1 fruit fly cellular context compared by ENCODE assay signal in genomic region chr3R:26875544-26876027, dm6.
TF ChIP-seq lines count a peak whose summit lies in the region.

TSS of gene Rb97D (minus strand) at chr3R:26875742.

TF ChIP-seq in whole organism, embryonic, 481 proteins besides CTCF, POLR2A, EP300 and RAD21 (continued from another document and continues in another):
- TF ChIP-seq Ets65A (GFP tag; lab: Kevin White, UChicago) (peak; percentile 96), CG2129 (GFP tag; IDR thresholded peaks at IDR 0.05; lab: Robert Waterston, UW; ENCODE audit: partially characterized antibody) (peak; percentile 91), tna (GFP tag; IDR thresholded peaks at IDR 0.05; lab: Robert Waterston, UW; ENCODE audit: partially characterized antibody) (no peak), CG8290 (GFP tag; optimal IDR thresholded peaks at IDR 0.05; lab: Kevin White, UChicago) (peak; percentile 35), CG8290 (tag; optimal IDR thresholded peaks at IDR 0.05; lab: Kevin White, UChicago) (peak in 1 of 2 experiments; percentile 67), CG15011 (GFP tag; optimal IDR thresholded peaks at IDR 0.05; lab: Kevin White, UChicago) (no peak), grn (GFP tag; optimal IDR thresholded peaks at IDR 0.05; lab: Kevin White, UChicago) (peak; percentile 8), wor (GFP tag; IDR thresholded peaks at IDR 0.05; lab: Robert Waterston, UW) (peak; percentile 50), fu2 (GFP tag; optimal IDR thresholded peaks at IDR 0.05; lab: Kevin White, UChicago) (peak; percentile 43), E2f2 (GFP tag; IDR thresholded peaks at IDR 0.05; lab: Robert Waterston, UW) (peak; percentile 50), Hr3 (GFP tag; optimal IDR thresholded peaks at IDR 0.05; lab: Kevin White, UChicago) (peak; percentile 65), Bgb (GFP tag; IDR thresholded peaks at IDR 0.05; lab: Robert Waterston, UW; ENCODE audit: partially characterized antibody) (peak; percentile 83), CG11723 (GFP tag; optimal IDR thresholded peaks at IDR 0.05; lab: Kevin White, UChicago) (peak; percentile 26), ham (GFP tag; IDR thresholded peaks at IDR 0.05; lab: Robert Waterston, UW) (no peak), nau (GFP tag; optimal IDR thresholded peaks at IDR 0.05; lab: Kevin White, UChicago) (peak; percentile 39), Sin3A (optimal IDR thresholded peaks at IDR 0.05; lab: Kevin White, UChicago) (peak; percentile 26), CG17829 (tag; optimal IDR thresholded peaks at IDR 0.05; lab: Kevin White, UChicago) (peak; percentile 78), Sox100B (GFP tag; optimal IDR thresholded peaks at IDR 0.05; lab: Kevin White, UChicago) (peak; percentile 48), CG10209 (GFP tag; optimal IDR thresholded peaks at IDR 0.05; lab: Kevin White, UChicago) (peak; percentile 65), CG6654 (GFP tag; optimal IDR thresholded peaks at IDR 0.05; lab: Kevin White, UChicago) (peak; percentile 19), sna (GFP tag; IDR thresholded peaks at IDR 0.05; lab: Robert Waterston, UW; ENCODE audit: partially characterized antibody) (peak; percentile 91), Rx (GFP tag; IDR thresholded peaks at IDR 0.05; lab: Robert Waterston, UW) (peak; percentile 19; the same call in 1 of the 2 replicates), ken (GFP tag; IDR thresholded peaks at IDR 0.05; lab: Robert Waterston, UW) (peak; percentile 69; the same call in 1 of the 3 replicates), ash1 (GFP tag; optimal IDR thresholded peaks at IDR 0.05; lab: Kevin White, UChicago) (no peak), sens-2 (GFP tag; IDR thresholded peaks at IDR 0.05; lab: Robert Waterston, UW) (peak; percentile 53), CG12071 (GFP tag; optimal IDR thresholded peaks at IDR 0.05; lab: Kevin White, UChicago) (peak; percentile 35), Ada2b (GFP tag; IDR thresholded peaks at IDR 0.05; lab: Robert Waterston, UW) (peak; percentile 72), D19A (tag; optimal IDR thresholded peaks at IDR 0.05; lab: Kevin White, UChicago) (peak; percentile 47), CG2875 (GFP tag; optimal IDR thresholded peaks at IDR 0.05; lab: Kevin White, UChicago) (peak; percentile 16), CG10543 (GFP tag; optimal IDR thresholded peaks at IDR 0.05; lab: Kevin White, UChicago) (peak; percentile 61), pzg (GFP tag; optimal IDR thresholded peaks at IDR 0.05; lab: Kevin White, UChicago) (peak; percentile 43), CG7271 (tag; optimal IDR thresholded peaks at IDR 0.05; lab: Kevin White, UChicago) (no peak), Dip2 (GFP tag; IDR thresholded peaks at IDR 0.05; lab: Robert Waterston, UW) (no peak), CrebB (tag; optimal IDR thresholded peaks at IDR 0.05; lab: Kevin White, UChicago) (peak; percentile 24), ftz-f1 (GFP tag; optimal IDR thresholded peaks at IDR 0.05; lab: Kevin White, UChicago) (no peak), fd96Cb (tag; optimal IDR thresholded peaks at IDR 0.05; lab: Kevin White, UChicago) (peak; percentile 37), scrt (GFP tag; optimal IDR thresholded peaks at IDR 0.05; lab: Kevin White, UChicago) (peak; percentile 20), hkb (optimal IDR thresholded peaks at IDR 0.05; lab: Kevin White, UChicago) (no peak), hkb (GFP tag; IDR thresholded peaks at IDR 0.05; lab: Robert Waterston, UW) (peak; percentile 78), Mes4 (GFP tag; optimal IDR thresholded peaks at IDR 0.05; lab: Kevin White, UChicago) (peak; percentile 46), wdn (GFP tag; IDR thresholded peaks at IDR 0.05; lab: Robert Waterston, UW) (0 out of 2 replicates have a peak, but pooled peaks have one; percentile 36), tin (GFP tag; optimal IDR thresholded peaks at IDR 0.05; lab: Kevin White, UChicago) (peak; percentile 64), CG3163 (GFP tag; optimal IDR thresholded peaks at IDR 0.05; lab: Kevin White, UChicago) (peak; percentile 34), abd-A (tag; optimal IDR thresholded peaks at IDR 0.05; lab: Kevin White, UChicago) (no peak), E2f1 (GFP tag; IDR thresholded peaks at IDR 0.05; lab: Robert Waterston, UW) (peak; percentile 54; the same call in 1 of the 2 replicates), gsb (GFP tag; IDR thresholded peaks at IDR 0.05; lab: Robert Waterston, UW) (peak; percentile 61), Dp (GFP tag; optimal IDR thresholded peaks at IDR 0.05; lab: Kevin White, UChicago) (no peak), CG11696 (GFP tag; IDR thresholded peaks at IDR 0.05; lab: Robert Waterston, UW) (no peak), CG14965 (GFP tag; optimal IDR thresholded peaks at IDR 0.05; lab: Kevin White, UChicago; ENCODE audit: borderline replicate concordance) (no peak), PHDP (tag; optimal IDR thresholded peaks at IDR 0.05; lab: Kevin White, UChicago) (peak; percentile 71), CG6813 (GFP tag; optimal IDR thresholded peaks at IDR 0.05; lab: Kevin White, UChicago) (peak; percentile 19), CG11085 (GFP tag; IDR thresholded peaks at IDR 0.05; lab: Robert Waterston, UW) (peak; percentile 61; the same call in 1 of the 2 replicates), CG7963 (GFP tag; IDR thresholded peaks at IDR 0.05; lab: Robert Waterston, UW; ENCODE audit: partially characterized antibody) (peak; percentile 71; the same call in 2 of the 3 replicates), CG4404 (GFP tag; IDR thresholded peaks at IDR 0.05; lab: Robert Waterston, UW) (peak; percentile 53), CG4360 (GFP tag; IDR thresholded peaks at IDR 0.05; lab: Robert Waterston, UW) (no peak; the same call in 1 of the 2 replicates), D (optimal IDR thresholded peaks at IDR 0.05; lab: Kevin White, UChicago) (no peak), D (GFP tag; optimal IDR thresholded peaks at IDR 0.05; lab: Kevin White, UChicago) (peak; percentile 25), CG8388 (GFP tag; optimal IDR thresholded peaks at IDR 0.05; lab: Kevin White, UChicago) (peak; percentile 60), Lim3 (GFP tag; IDR thresholded peaks at IDR 0.05; lab: Robert Waterston, UW) (no peak), chm (GFP tag; IDR thresholded peaks at IDR 0.05; lab: Robert Waterston, UW) (peak; percentile 83), CG3838 (GFP tag; optimal IDR thresholded peaks at IDR 0.05; lab: Kevin White, UChicago) (no peak), CG1024 (GFP tag; IDR thresholded peaks at IDR 0.05; lab: Robert Waterston, UW) (peak; percentile 41; the same call in 1 of the 2 replicates), CG17568 (GFP tag; optimal IDR thresholded peaks at IDR 0.05; lab: Kevin White, UChicago) (peak; percentile 50), kah (GFP tag; optimal IDR thresholded peaks at IDR 0.05; lab: Kevin White, UChicago) (peak; percentile 6), CG14667 (GFP tag; IDR thresholded peaks at IDR 0.05; lab: Robert Waterston, UW) (peak; percentile 51; the same call in 1 of the 2 replicates), BtbVII (GFP tag; optimal IDR thresholded peaks at IDR 0.05; lab: Kevin White, UChicago) (no peak), Tbp (GFP tag; optimal IDR thresholded peaks at IDR 0.05; lab: Kevin White, UChicago) (no peak), Ptx1 (GFP tag; IDR thresholded peaks at IDR 0.05; lab: Robert Waterston, UW) (peak; percentile 79), zfh1 (GFP tag; IDR thresholded peaks at IDR 0.05; lab: Robert Waterston, UW) (peak; percentile 75; the same call in 2 of the 3 replicates), klu (GFP tag; IDR thresholded peaks at IDR 0.05; lab: Robert Waterston, UW) (peak; percentile 48; the same call in 1 of the 2 replicates), exex (tag; optimal IDR thresholded peaks at IDR 0.05; lab: Kevin White, UChicago) (peak; percentile 24), esg (GFP tag; conservative IDR thresholded peaks at IDR 0.05; lab: Robert Waterston, UW) (no peak; the same call in 1 of the 2 replicates), CG1792 (GFP tag; optimal IDR thresholded peaks at IDR 0.05; lab: Kevin White, UChicago) (peak; percentile 45), CG6791 (GFP tag; IDR thresholded peaks at IDR 0.05; lab: Robert Waterston, UW; ENCODE audit: partially characterized antibody) (peak; percentile 85), slou (GFP tag; optimal IDR thresholded peaks at IDR 0.05; lab: Kevin White, UChicago) (no peak), CG9876 (GFP tag; optimal IDR thresholded peaks at IDR 0.05; lab: Kevin White, UChicago) (peak; percentile 62), hbn (GFP tag; IDR thresholded peaks at IDR 0.05; lab: Robert Waterston, UW; ENCODE audit: partially characterized antibody) (peak; percentile 91), br (optimal IDR thresholded peaks at IDR 0.05; lab: Kevin White, UChicago) (no peak), lmd (GFP tag; IDR thresholded peaks at IDR 0.05; lab: Robert Waterston, UW) (peak; percentile 67), zf30C (GFP tag; optimal IDR thresholded peaks at IDR 0.05; lab: Kevin White, UChicago) (no peak), tgo (GFP tag; IDR thresholded peaks at IDR 0.05; lab: Robert Waterston, UW) (peak; percentile 62), BEAF-32 (GFP tag; optimal IDR thresholded peaks at IDR 0.05; lab: Kevin White, UChicago) (peak; percentile 84), CG15696 (tag; optimal IDR thresholded peaks at IDR 0.05; lab: Kevin White, UChicago) (peak; percentile 75), pfk (GFP tag; optimal IDR thresholded peaks at IDR 0.05; lab: Kevin White, UChicago) (no peak), CG12104 (GFP tag; optimal IDR thresholded peaks at IDR 0.05; lab: Kevin White, UChicago) (peak; percentile 34), ems (GFP tag; optimal IDR thresholded peaks at IDR 0.05; lab: Kevin White, UChicago) (peak; percentile 45), dm (GFP tag; optimal IDR thresholded peaks at IDR 0.05; lab: Kevin White, UChicago) (peak; percentile 38), Adf1 (GFP tag; IDR thresholded peaks at IDR 0.05; lab: Robert Waterston, UW) (peak; percentile 40; the same call in 1 of the 2 replicates), CG15073 (GFP tag; optimal IDR thresholded peaks at IDR 0.05; lab: Kevin White, UChicago) (no peak), Gsc (GFP tag; IDR thresholded peaks at IDR 0.05; lab: Robert Waterston, UW) (no peak), dmrt99B (tag; optimal IDR thresholded peaks at IDR 0.05; lab: Kevin White, UChicago) (peak; percentile 52), oc (tag; optimal IDR thresholded peaks at IDR 0.05; lab: Kevin White, UChicago) (peak; percentile 29), kay (GFP tag; optimal IDR thresholded peaks at IDR 0.05; lab: Kevin White, UChicago) (peak; percentile 43), slp2 (GFP tag; optimal IDR thresholded peaks at IDR 0.05; lab: Kevin White, UChicago) (peak; percentile 32), Hmr (GFP tag; optimal IDR thresholded peaks at IDR 0.05; lab: Kevin White, UChicago) (peak; percentile 69), Scr (GFP tag; IDR thresholded peaks at IDR 0.05; lab: Robert Waterston, UW; ENCODE audit: partially characterized antibody) (peak; percentile 91), CG16779 (GFP tag; IDR thresholded peaks at IDR 0.05; lab: Robert Waterston, UW) (peak; percentile 39; the same call in 1 of the 2 replicates), Doc3 (GFP tag; IDR thresholded peaks at IDR 0.05; lab: Robert Waterston, UW; ENCODE audit: partially characterized antibody) (peak; percentile 93), dan (GFP tag; IDR thresholded peaks at IDR 0.05; lab: Robert Waterston, UW) (no peak), HmgZ (tag; optimal IDR thresholded peaks at IDR 0.05; lab: Kevin White, UChicago) (peak; percentile 82), CG10267 (tag; optimal IDR thresholded peaks at IDR 0.05; lab: Kevin White, UChicago) (peak; percentile 65), CG17385 (GFP tag; optimal IDR thresholded peaks at IDR 0.05; lab: Kevin White, UChicago) (peak; percentile 66), CG18262 (tag; optimal IDR thresholded peaks at IDR 0.05; lab: Kevin White, UChicago) (peak; percentile 62), CG12219 (GFP tag; optimal IDR thresholded peaks at IDR 0.05; lab: Kevin White, UChicago) (peak; percentile 62), CG3407 (GFP tag; optimal IDR thresholded peaks at IDR 0.05; lab: Kevin White, UChicago) (peak; percentile 10), CG18619 (GFP tag; optimal IDR thresholded peaks at IDR 0.05; lab: Kevin White, UChicago) (peak; percentile 68), pros (GFP tag; optimal IDR thresholded peaks at IDR 0.05; lab: Kevin White, UChicago) (no peak), ap (GFP tag; IDR thresholded peaks at IDR 0.05; lab: Robert Waterston, UW) (no peak), Atf3 (GFP tag; optimal IDR thresholded peaks at IDR 0.05; lab: Kevin White, UChicago) (peak; percentile 7), CG13123 (GFP tag; optimal IDR thresholded peaks at IDR 0.05; lab: Kevin White, UChicago) (peak; percentile 24), fd64A (GFP tag; optimal IDR thresholded peaks at IDR 0.05; lab: Kevin White, UChicago) (no peak), jing (GFP tag; optimal IDR thresholded peaks at IDR 0.05; lab: Kevin White, UChicago) (peak; percentile 5), Meics (GFP tag; optimal IDR thresholded peaks at IDR 0.05; lab: Kevin White, UChicago) (peak; percentile 79), mld (GFP tag; IDR thresholded peaks at IDR 0.05; lab: Robert Waterston, UW; ENCODE audit: partially characterized antibody) (peak; percentile 48; the same call in 2 of the 3 replicates), Aef1 (GFP tag; IDR thresholded peaks at IDR 0.05; lab: Robert Waterston, UW) (peak; percentile 26; the same call in 1 of the 3 replicates), org-1 (GFP tag; optimal IDR thresholded peaks at IDR 0.05; lab: Kevin White, UChicago) (no peak), CG4282 (GFP tag; optimal IDR thresholded peaks at IDR 0.05; lab: Kevin White, UChicago) (peak; percentile 55), CG32772 (GFP tag; IDR thresholded peaks at IDR 0.05; lab: Robert Waterston, UW) (peak; percentile 30; the same call in 1 of the 2 replicates), CG1602 (GFP tag; optimal IDR thresholded peaks at IDR 0.05; lab: Kevin White, UChicago) (peak; percentile 63), schlank (tag; optimal IDR thresholded peaks at IDR 0.05; lab: Kevin White, UChicago) (no peak), prd (optimal IDR thresholded peaks at IDR 0.05; lab: Kevin White, UChicago) (no peak), prd (GFP tag; IDR thresholded peaks at IDR 0.05; lab: Robert Waterston, UW) (peak; percentile 74; the same call in 2 of the 3 replicates), CoRest (tag; optimal IDR thresholded peaks at IDR 0.05; lab: Kevin White, UChicago) (peak; percentile 77), CG13296 (GFP tag; optimal IDR thresholded peaks at IDR 0.05; lab: Kevin White, UChicago) (peak; percentile 73), sd (tag; optimal IDR thresholded peaks at IDR 0.05; lab: Kevin White, UChicago) (peak; percentile 35), bigmax (GFP tag; optimal IDR thresholded peaks at IDR 0.05; lab: Kevin White, UChicago) (no peak), CG6254 (GFP tag; optimal IDR thresholded peaks at IDR 0.05; lab: Kevin White, UChicago) (no peak), CG42726 (GFP tag; IDR thresholded peaks at IDR 0.05; lab: Robert Waterston, UW; ENCODE audit: partially characterized antibody) (peak; percentile 38; the same call in 1 of the 2 replicates)
